Fruit fly (Drosophila melanogaster) whole organism, embryonic: Measurements from ENCODE around the gene CG17029.
A peak's percentile ranks its signal among the peaks of the same experiment; 100 is the strongest.

Experiments
- Adf1 ChIP-seq: fragments of 200-800 bp; sonication (Bioruptor generic); IDR thresholded peaks from 2 replicates; pipeline ENCODE4 v1.3.6; 2022; ENCODE audit warnings: missing biosample characterization, missing genetic modification characterization
- B-H1 ChIP-seq: fragments of 200-800 bp; sonication (Bioruptor generic); IDR thresholded peaks from 3 replicates; pipeline ENCODE4 v1.3.6; 2022; ENCODE audit warnings: missing biosample characterization, missing genetic modification characterization
- Bgb ChIP-seq: fragments of 200-800 bp; sonication (Bioruptor generic); IDR thresholded peaks from 2 replicates; pipeline ENCODE4 v1.3.6; 2022; ENCODE audit warnings: missing biosample characterization, missing genetic modification characterization; ENCODE audit not compliant: partially characterized antibody
- CG10209 ChIP-seq: fragments of 200-800 bp; sonication (Bioruptor generic); optimal IDR thresholded peaks from 3 replicates; lab custom pipeline; 2017; ENCODE audit warnings: missing biosample characterization, mild to moderate bottlenecking, missing genetic modification characterization, missing genetic modification reagents
- CG10274 ChIP-seq: fragments of 200-800 bp; sonication (Bioruptor generic); optimal IDR thresholded peaks from 3 replicates; lab custom pipeline; 2017; ENCODE audit warnings: missing biosample characterization, mild to moderate bottlenecking, missing genetic modification characterization
- CG10321 ChIP-seq: fragments of 200-800 bp; sonication (Bioruptor generic); IDR thresholded peaks from 2 replicates; pipeline ENCODE4 v1.3.6; 2022; ENCODE audit warnings: missing biosample characterization, missing genetic modification characterization
- CG12155 ChIP-seq: fragments of 200-800 bp; sonication (Bioruptor generic); optimal IDR thresholded peaks from 3 replicates; lab custom pipeline; 2016; ENCODE audit warnings: missing biosample characterization, missing genetic modification characterization
- CG12219 ChIP-seq: fragments of 200-800 bp; sonication (Bioruptor generic); optimal IDR thresholded peaks from 3 replicates; lab custom pipeline; 2018; ENCODE audit warnings: missing biosample characterization, mild to moderate bottlenecking, missing genetic modification characterization
- CG1233 ChIP-seq: fragments of 200-800 bp; sonication (Bioruptor generic); optimal IDR thresholded peaks from 4 replicates; lab custom pipeline; 2018; ENCODE audit warnings: missing biosample characterization, mild to moderate bottlenecking, missing genetic modification characterization
- CG15073 ChIP-seq: fragments of 200-800 bp; sonication (Bioruptor generic); optimal IDR thresholded peaks from 2 replicates; lab custom pipeline; 2016; ENCODE audit warnings: missing biosample characterization, missing genetic modification characterization
- CG15601 ChIP-seq: fragments of 200-800 bp; sonication (Bioruptor generic); optimal IDR thresholded peaks from 3 replicates; lab custom pipeline; 2019; ENCODE audit warnings: missing biosample characterization, mild to moderate bottlenecking, missing genetic modification characterization, moderate library complexity
- CG15696 ChIP-seq: fragments of 200-800 bp; sonication (Bioruptor generic); optimal IDR thresholded peaks from 2 replicates; lab custom pipeline; 2019; ENCODE audit warnings: missing biosample characterization, mild to moderate bottlenecking, missing genetic modification characterization, moderate library complexity
- CG16813 ChIP-seq: fragments of 200-800 bp; sonication (Bioruptor generic); IDR thresholded peaks from 3 replicates; pipeline ENCODE4 v1.3.6; 2022; ENCODE audit warnings: missing biosample characterization, missing genetic modification characterization; ENCODE audit not compliant: partially characterized antibody
- CG16863 ChIP-seq: fragments of 200-800 bp; sonication (Bioruptor generic); optimal IDR thresholded peaks from 3 replicates; lab custom pipeline; 2016; ENCODE audit warnings: missing biosample characterization, missing genetic modification characterization
- CG2120 ChIP-seq: fragments of 200-800 bp; sonication (Bioruptor generic); optimal IDR thresholded peaks from 3 replicates; lab custom pipeline; 2016; ENCODE audit warnings: missing biosample characterization, missing genetic modification characterization
- CG30403 ChIP-seq: fragments of 200-800 bp; sonication (Bioruptor generic); optimal IDR thresholded peaks from 3 replicates; lab custom pipeline; 2016; ENCODE audit warnings: missing biosample characterization, missing genetic modification characterization
- CG3065 ChIP-seq: fragments of 200-800 bp; sonication (Bioruptor generic); optimal IDR thresholded peaks from 2 replicates; lab custom pipeline; 2016; ENCODE audit warnings: missing biosample characterization, missing genetic modification characterization
- CG32767 ChIP-seq: fragments of 200-800 bp; sonication (Bioruptor generic); IDR thresholded peaks from 2 replicates; pipeline ENCODE4 v1.3.6; 2022; ENCODE audit warnings: missing biosample characterization, missing genetic modification characterization
- CG3847 ChIP-seq: fragments of 200-800 bp; sonication (Bioruptor generic); IDR thresholded peaks from 2 replicates; pipeline ENCODE4 v1.3.6; 2022; ENCODE audit warnings: missing biosample characterization, missing genetic modification characterization
- CG4282 ChIP-seq: fragments of 200-800 bp; sonication (Bioruptor generic); optimal IDR thresholded peaks from 2 replicates; lab custom pipeline; 2016; ENCODE audit warnings: missing biosample characterization, missing genetic modification characterization
- CG5953 ChIP-seq: fragments of 200-800 bp; sonication (Bioruptor generic); IDR thresholded peaks from 2 replicates; pipeline ENCODE4 v1.3.6; 2022; ENCODE audit warnings: missing biosample characterization, missing genetic modification characterization
- CG6683 ChIP-seq: fragments of 200-800 bp; sonication (Bioruptor generic); optimal IDR thresholded peaks from 2 replicates; lab custom pipeline; 2017; ENCODE audit warnings: missing biosample characterization, mild to moderate bottlenecking, missing genetic modification characterization, missing genetic modification reagents
- CG8281 ChIP-seq: fragments of 200-800 bp; sonication (Bioruptor generic); optimal IDR thresholded peaks from 2 replicates; lab custom pipeline; 2018; ENCODE audit warnings: missing biosample characterization, mild to moderate bottlenecking, missing genetic modification characterization, moderate library complexity
- CG8359 ChIP-seq: fragments of 200-800 bp; sonication (Bioruptor generic); optimal IDR thresholded peaks from 2 replicates; lab custom pipeline; 2017; ENCODE audit warnings: missing biosample characterization, mild to moderate bottlenecking, missing genetic modification characterization, borderline replicate concordance
- D19B ChIP-seq: fragments of 200-800 bp; sonication (Bioruptor generic); optimal IDR thresholded peaks from 2 replicates; lab custom pipeline; 2017; ENCODE audit warnings: missing biosample characterization, mild to moderate bottlenecking, missing genetic modification characterization
- Dll ChIP-seq: fragments of 200-800 bp; sonication (Bioruptor generic); IDR thresholded peaks from 4 replicates; pipeline ENCODE4 v1.3.6; 2022; ENCODE audit warnings: missing biosample characterization, missing genetic modification characterization; ENCODE audit not compliant: partially characterized antibody
- GATAe ChIP-seq: fragments of 200-800 bp; sonication (Bioruptor generic); conservative IDR thresholded peaks from 2 replicates; pipeline ENCODE4 v1.3.6; 2022; ENCODE audit warnings: missing biosample characterization, missing genetic modification characterization
- Lhr ChIP-seq: fragments of 200-800 bp; sonication (Bioruptor generic); optimal IDR thresholded peaks from 3 replicates; lab custom pipeline; 2017; ENCODE audit warnings: mild to moderate bottlenecking, missing biosample characterization, missing genetic modification reagents, missing genetic modification characterization
- PHDP ChIP-seq: fragments of 200-800 bp; sonication (Bioruptor generic); optimal IDR thresholded peaks from 3 replicates; lab custom pipeline; 2018; ENCODE audit warnings: missing biosample characterization, mild to moderate bottlenecking, missing genetic modification characterization, moderate library complexity
- Rfx ChIP-seq: fragments of 200-800 bp; sonication (Bioruptor generic); IDR thresholded peaks from 2 replicates; pipeline ENCODE4 v1.3.6; 2022; ENCODE audit warnings: missing biosample characterization, missing genetic modification characterization
- TFAM ChIP-seq: fragments of 200-800 bp; sonication (Bioruptor generic); optimal IDR thresholded peaks from 2 replicates; lab custom pipeline; 2017; ENCODE audit warnings: missing biosample characterization, missing genetic modification characterization, inconsistent platforms
- ab ChIP-seq: fragments of 200-800 bp; sonication (Bioruptor generic); optimal IDR thresholded peaks from 2 replicates; lab custom pipeline; 2016; ENCODE audit warnings: missing biosample characterization, missing genetic modification characterization
- ato ChIP-seq: fragments of 200-800 bp; sonication (Bioruptor generic); IDR thresholded peaks from 2 replicates; pipeline ENCODE4 v1.3.6; 2022; ENCODE audit warnings: missing biosample characterization, missing genetic modification characterization; ENCODE audit not compliant: partially characterized antibody
- cas ChIP-seq: fragments of 200-800 bp; sonication (Bioruptor generic); IDR thresholded peaks from 2 replicates; pipeline ENCODE4 v1.3.6; 2022; ENCODE audit warnings: missing biosample characterization, missing genetic modification characterization
- chif ChIP-seq, 2 experiments: fragments of 200-800 bp; sonication (Bioruptor generic); optimal IDR thresholded peaks; 3 replicates each; lab custom pipeline; 2016; ENCODE audit warnings: missing biosample characterization in 2 of 2, missing genetic modification characterization in 2 of 2
- da ChIP-seq: fragments of 200-800 bp; sonication (Bioruptor generic); optimal IDR thresholded peaks from 2 replicates; lab custom pipeline; 2016; ENCODE audit warnings: missing biosample characterization, missing genetic modification characterization
- dimm ChIP-seq: fragments of 200-800 bp; sonication (Bioruptor generic); IDR thresholded peaks from 2 replicates; pipeline ENCODE4 v1.3.6; 2022; ENCODE audit warnings: missing biosample characterization, missing genetic modification characterization
- dmrt11E ChIP-seq: fragments of 200-800 bp; sonication (Bioruptor generic); optimal IDR thresholded peaks from 3 replicates; lab custom pipeline; 2018; ENCODE audit warnings: missing biosample characterization, mild to moderate bottlenecking, missing genetic modification characterization, moderate library complexity
- eve ChIP-seq, 2 experiments: fragments of >200 bp; optimal IDR thresholded peaks; 2 replicates each; lab custom pipeline; 2017; ENCODE audit warnings: missing biosample characterization in 2 of 2, missing genetic modification characterization in 2 of 2
- ftz-f1 ChIP-seq: fragments of 200-800 bp; sonication (Bioruptor generic); optimal IDR thresholded peaks from 2 replicates; lab custom pipeline; 2016; ENCODE audit warnings: missing biosample characterization, missing genetic modification characterization
- gem ChIP-seq: fragments of 200-800 bp; sonication (Bioruptor generic); optimal IDR thresholded peaks from 2 replicates; lab custom pipeline; 2019; ENCODE audit warnings: missing biosample characterization, mild to moderate bottlenecking, missing genetic modification characterization, moderate library complexity
- klu ChIP-seq: fragments of 200-800 bp; sonication (Bioruptor generic); IDR thresholded peaks from 2 replicates; pipeline ENCODE4 v1.3.6; 2022; ENCODE audit warnings: missing biosample characterization, missing genetic modification characterization
- nerfin-1 ChIP-seq: fragments of 200-800 bp; sonication (Bioruptor generic); optimal IDR thresholded peaks from 3 replicates; lab custom pipeline; 2019; ENCODE audit warnings: missing biosample characterization, mild to moderate bottlenecking, missing genetic modification characterization, moderate library complexity
- pan ChIP-seq, 4 experiments: fragments of >200 bp in 3 of 4; fragments of 200-800 bp in 1 of 4; sonication (Bioruptor generic) in 1 of 4; optimal IDR thresholded peaks in 3 of 4; IDR thresholded peaks in 1 of 4; 2 replicates each; pipeline versions ENCODE4 v1.3.6 to Lab custom; 2017 to 2022; ENCODE audit warnings: missing biosample characterization in 2 of 4, missing genetic modification characterization in 2 of 4, mixed read lengths in 1 of 4
- pho ChIP-seq: fragments of 200-800 bp; sonication (Bioruptor generic); optimal IDR thresholded peaks from 2 replicates; lab custom pipeline; 2016; ENCODE audit warnings: missing biosample characterization, missing genetic modification characterization
- row ChIP-seq: fragments of 200-800 bp; sonication (Bioruptor generic); IDR thresholded peaks from 3 replicates; pipeline ENCODE4 v1.3.6; 2022; ENCODE audit warnings: missing biosample characterization, missing genetic modification characterization
- scrt ChIP-seq: fragments of 200-800 bp; sonication (Bioruptor generic); optimal IDR thresholded peaks from 2 replicates; lab custom pipeline; 2018; ENCODE audit warnings: missing biosample characterization, mild to moderate bottlenecking, missing genetic modification characterization, moderate library complexity
- zf30C ChIP-seq: fragments of 200-800 bp; sonication (Bioruptor generic); optimal IDR thresholded peaks from 3 replicates; lab custom pipeline; 2018; ENCODE audit warnings: missing biosample characterization, mild to moderate bottlenecking, missing genetic modification characterization

The CG17029 gene

dm6 chr3L:15999358-16000005, 22.8 kb downstream of the CG17029 start (continued):
- peak; percentile 36; the same call in 1 of the 2 replicates for TF ChIP-seq Adf1
- no peak for TF ChIP-seq CG5953 (GFP tag; lab: Robert Waterston, UW)
- TF ChIP-seq nerfin-1 (tag; lab: Kevin White, UChicago), result peak; percentile 10
- TF ChIP-seq ato, result no peak
- peak; percentile 11 for TF ChIP-seq CG12155 (GFP tag; lab: Kevin White, UChicago)
- TF ChIP-seq row (GFP tag; lab: Robert Waterston, UW), result peak; percentile 61; the same call in 2 of the 3 replicates
- TF ChIP-seq CG3847 (GFP tag; lab: Robert Waterston, UW), result no peak; the same call in 1 of the 2 replicates
- no peak for TF ChIP-seq ab
- no peak for TF ChIP-seq TFAM (GFP tag; lab: Kevin White, UChicago)
- no peak for TF ChIP-seq CG3065 (GFP tag; lab: Kevin White, UChicago)
- no peak for TF ChIP-seq zf30C (GFP tag; lab: Kevin White, UChicago)
- peak; percentile 53 for TF ChIP-seq CG1233 (GFP tag; lab: Kevin White, UChicago)
- peak; percentile 63 for TF ChIP-seq PHDP (tag; lab: Kevin White, UChicago)
- peak; percentile 72 for TF ChIP-seq CG2120
- TF ChIP-seq scrt (GFP tag; lab: Kevin White, UChicago), result peak; percentile 36
- no peak for TF ChIP-seq CG10274 (GFP tag; lab: Kevin White, UChicago)
- peak; percentile 46 for TF ChIP-seq CG8281 (tag; lab: Kevin White, UChicago)
- peak; percentile 23; the same call in 1 of the 3 replicates for TF ChIP-seq B-H1 (GFP tag; lab: Robert Waterston, UW)
- TF ChIP-seq Rfx (GFP tag; lab: Robert Waterston, UW), result peak; percentile 70; the same call in 1 of the 2 replicates
- no peak for TF ChIP-seq Dll (GFP tag; lab: Robert Waterston, UW)
- peak; percentile 18 for TF ChIP-seq D19B (GFP tag; lab: Kevin White, UChicago)
- TF ChIP-seq CG12219 (GFP tag; lab: Kevin White, UChicago), result peak; percentile 28
- TF ChIP-seq CG8359, result no peak
- TF ChIP-seq CG4282 (GFP tag; lab: Kevin White, UChicago), result no peak
- TF ChIP-seq dimm (GFP tag; lab: Robert Waterston, UW), result no peak
- TF ChIP-seq gem (tag; lab: Kevin White, UChicago), result peak; percentile 74
- TF ChIP-seq chif (GFP tag; optimal IDR thresholded peaks at IDR 0.05; lab: Kevin White, UChicago), result no peak
- TF ChIP-seq CG16863, result no peak
- no peak for TF ChIP-seq pan (optimal IDR thresholded peaks at IDR 0.05; lab: Kevin White, UChicago)
- peak in 1 of 2 experiments; percentile 67 for TF ChIP-seq pan (GFP tag; optimal IDR thresholded peaks at IDR 0.05 in 1 of 2, IDR thresholded peaks at IDR 0.05 in 1 of 2)
- TF ChIP-seq Bgb (GFP tag; lab: Robert Waterston, UW), result no peak
- peak; percentile 58 for TF ChIP-seq ftz-f1 (GFP tag; lab: Kevin White, UChicago)
- TF ChIP-seq CG15601, result peak; percentile 23
- TF ChIP-seq CG15073 (GFP tag; lab: Kevin White, UChicago), result no peak
- TF ChIP-seq CG32767 (GFP tag; lab: Robert Waterston, UW), result 0 out of 2 replicates have a peak, but pooled peaks have one; percentile 28
- TF ChIP-seq CG6683 (GFP tag; lab: Kevin White, UChicago), result peak; percentile 16
- peak in 1 of 2 experiments; percentile 30 for TF ChIP-seq eve (GFP tag; optimal IDR thresholded peaks at IDR 0.05; lab: Kevin White, UChicago)
- no peak for TF ChIP-seq CG15696
- TF ChIP-seq klu (GFP tag; lab: Robert Waterston, UW), result no peak
- TF ChIP-seq CG16813 (GFP tag; lab: Robert Waterston, UW), result no peak
- TF ChIP-seq cas (GFP tag; lab: Robert Waterston, UW), result no peak
- TF ChIP-seq pho (GFP tag; lab: Kevin White, UChicago), result peak; percentile 13
- TF ChIP-seq CG10321, result no peak
- no peak for TF ChIP-seq da (GFP tag; lab: Kevin White, UChicago)
- peak; percentile 61 for TF ChIP-seq CG10209 (GFP tag; lab: Kevin White, UChicago)
- TF ChIP-seq dmrt11E (tag; lab: Kevin White, UChicago), result peak; percentile 30
- TF ChIP-seq CG30403 (GFP tag; lab: Kevin White, UChicago), result no peak
- peak; percentile 65 for TF ChIP-seq GATAe (GFP tag; lab: Robert Waterston, UW)
- TF ChIP-seq Lhr (GFP tag; lab: Kevin White, UChicago), result no peak
